Fruit fly (Drosophila melanogaster): Measurements from ENCODE around the gene sphinx2.

sphinx2 gene

DNA sequence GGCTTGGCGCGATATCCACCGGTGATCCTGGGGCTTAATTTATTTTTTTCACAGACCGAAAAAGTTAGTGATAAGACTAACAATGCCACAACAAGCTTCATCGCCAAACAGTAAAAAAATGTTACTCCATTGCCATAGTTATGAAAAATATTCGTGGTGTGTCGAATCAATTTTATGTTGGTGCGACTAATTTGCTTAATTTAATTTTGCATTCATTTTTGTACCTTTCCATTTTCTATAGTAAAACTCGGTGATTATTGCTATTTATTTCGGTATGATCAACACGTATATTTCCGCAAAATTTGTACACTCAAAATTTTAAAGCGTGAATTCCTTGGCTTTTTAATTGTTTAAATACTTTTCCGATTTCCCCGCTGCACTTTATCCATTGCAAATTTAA, at the start of gene sphinx2:
TSS of gene sphinx2 (minus strand) at position 101 of the 400 bp plus-strand sequence.
- TF ChIP-seq usp (GFP tag; optimal IDR thresholded peaks at IDR 0.05), result no peak
- TF ChIP-seq CG8478 (optimal IDR thresholded peaks at IDR 0.05), result no peak
- TF ChIP-seq Dll (optimal IDR thresholded peaks at IDR 0.05), result no peak
- TF ChIP-seq psq (optimal IDR thresholded peaks at IDR 0.05), result no peak
- TF ChIP-seq pan (optimal IDR thresholded peaks at IDR 0.05), result no peak
- no peak for TF ChIP-seq EcR (GFP tag; optimal IDR thresholded peaks at IDR 0.05)

DNA sequence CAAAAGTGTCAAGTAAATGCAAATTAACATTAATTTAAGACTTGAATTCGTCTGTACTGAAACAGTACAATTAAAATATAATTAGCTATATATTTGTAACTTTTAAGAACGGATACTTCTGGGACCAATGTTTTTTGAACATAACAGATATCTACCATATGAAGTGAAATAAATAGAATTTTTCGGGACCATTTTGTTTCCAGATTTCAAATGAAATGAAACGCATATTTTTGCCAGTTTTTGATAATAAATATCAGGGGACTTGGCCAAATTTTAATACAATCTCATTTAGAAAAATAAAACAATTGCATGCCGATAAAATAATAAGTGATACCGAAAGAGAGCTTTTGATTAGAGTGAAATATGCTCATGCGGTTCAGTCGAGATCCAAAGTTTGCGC, 45.1 kb upstream of the sphinx2 start, which contains the start of gene mthl6:
TSS of gene mthl6 (plus strand) at position 301 of the 400 bp plus-strand sequence.
- TF ChIP-seq Dll (optimal IDR thresholded peaks at IDR 0.05) (no peak), usp (GFP tag; optimal IDR thresholded peaks at IDR 0.05) (no peak), EcR (GFP tag; optimal IDR thresholded peaks at IDR 0.05) (no peak), CG8478 (optimal IDR thresholded peaks at IDR 0.05) (no peak), psq (optimal IDR thresholded peaks at IDR 0.05) (no peak), pan (optimal IDR thresholded peaks at IDR 0.05) (no peak)

DNA sequence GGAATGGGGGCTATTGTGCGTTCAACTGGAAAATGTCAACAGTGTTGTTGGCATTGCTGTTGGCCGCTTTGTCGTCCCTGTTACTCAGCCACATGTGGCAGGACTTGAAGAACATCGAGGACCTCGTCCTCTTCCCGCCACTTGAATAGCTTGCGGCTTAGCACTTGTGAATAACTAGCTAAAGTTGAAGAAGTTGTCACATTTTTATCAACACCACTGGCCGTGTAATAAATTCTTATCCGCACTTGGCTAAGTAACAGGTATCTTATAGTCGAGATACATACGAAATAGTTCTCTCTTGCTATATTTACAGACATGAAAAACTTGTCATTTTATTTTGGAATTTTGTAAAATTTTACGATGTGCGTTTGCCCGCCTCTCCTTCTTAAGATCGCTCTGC, 34.7 kb upstream of the sphinx2 start, which contains the start of gene CG43292:
TSS of gene CG43292 (plus strand) at position 301 of the 400 bp plus-strand sequence.
- no peak for TF ChIP-seq psq (optimal IDR thresholded peaks at IDR 0.05)
- no peak for TF ChIP-seq pan (optimal IDR thresholded peaks at IDR 0.05)
- no peak for TF ChIP-seq CG8478 (optimal IDR thresholded peaks at IDR 0.05)
- TF ChIP-seq usp (GFP tag; optimal IDR thresholded peaks at IDR 0.05), result no peak
- TF ChIP-seq EcR (GFP tag; optimal IDR thresholded peaks at IDR 0.05), result no peak
- no peak for TF ChIP-seq Dll (optimal IDR thresholded peaks at IDR 0.05)

DNA sequence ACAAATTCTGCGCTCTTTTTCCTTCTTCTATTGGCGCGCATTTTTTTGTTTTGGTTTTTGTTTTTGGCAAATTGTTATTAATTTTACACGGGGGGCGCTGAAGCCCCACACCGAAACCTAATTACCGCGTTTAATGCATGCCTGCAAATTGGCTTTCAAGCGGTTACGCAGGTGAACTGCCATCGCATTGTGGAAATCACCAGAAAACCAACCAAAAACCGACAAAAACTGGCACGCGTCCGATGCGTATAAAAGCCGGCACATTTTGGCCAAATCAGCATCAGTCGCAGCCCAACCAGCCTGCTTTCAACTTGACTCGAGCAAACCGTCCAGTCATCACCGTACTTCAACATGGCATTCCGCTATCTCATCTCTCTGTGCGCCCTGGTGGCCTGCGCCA, 30.7 kb upstream of the sphinx2 start, which contains the start of gene CG8541:
TSS of gene CG8541 (plus strand) at position 301 of the 400 bp plus-strand sequence.
- TF ChIP-seq EcR (GFP tag; optimal IDR thresholded peaks at IDR 0.05), result no peak
- TF ChIP-seq Dll (optimal IDR thresholded peaks at IDR 0.05), result no peak
- TF ChIP-seq pan (optimal IDR thresholded peaks at IDR 0.05), result no peak
- no peak for TF ChIP-seq usp (GFP tag; optimal IDR thresholded peaks at IDR 0.05)
- no peak for TF ChIP-seq psq (optimal IDR thresholded peaks at IDR 0.05)
- no peak for TF ChIP-seq CG8478 (optimal IDR thresholded peaks at IDR 0.05)

DNA sequence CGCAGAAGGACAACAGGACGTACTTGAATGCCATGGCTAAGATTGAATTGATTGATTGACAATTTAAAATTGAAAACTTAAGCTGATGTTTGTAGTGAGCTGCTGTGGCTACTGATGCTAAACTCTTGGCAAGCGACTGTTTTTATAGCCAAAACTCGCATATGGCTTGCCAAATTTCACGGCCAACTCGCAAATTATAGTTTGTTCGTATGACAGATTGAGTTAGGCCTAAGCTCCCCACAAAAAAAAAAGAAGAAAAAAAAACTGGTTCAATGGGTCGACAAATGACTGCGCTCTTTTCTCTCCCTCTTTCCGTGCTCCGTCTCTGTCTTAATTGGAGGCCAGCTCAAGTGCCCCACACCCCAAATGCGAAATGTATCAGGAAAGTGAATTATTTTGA, 29.7 kb upstream of the sphinx2 start, which contains the start of gene CG8543:
TSS of gene CG8543 (minus strand) at position 101 of the 400 bp plus-strand sequence.
- TF ChIP-seq CG8478 (optimal IDR thresholded peaks at IDR 0.05), result no peak
- TF ChIP-seq psq (optimal IDR thresholded peaks at IDR 0.05), result no peak
- TF ChIP-seq pan (optimal IDR thresholded peaks at IDR 0.05), result no peak
- TF ChIP-seq EcR (GFP tag; optimal IDR thresholded peaks at IDR 0.05), result no peak
- TF ChIP-seq Dll (optimal IDR thresholded peaks at IDR 0.05), result no peak
- TF ChIP-seq usp (GFP tag; optimal IDR thresholded peaks at IDR 0.05), result no peak

dm6 chr3L:7465209-7465608, 24.7 kb upstream of the sphinx2 start, which contains the start of the genes CG42660, CG42661 and Tsp66A:
Gene CG42660, plus strand, starts transcription at chr3L:7465509.
Gene CG42661, plus strand, starts transcription at chr3L:7465509.
Gene Tsp66A, plus strand, starts transcription at chr3L:7465509.
- TF ChIP-seq Dll (optimal IDR thresholded peaks at IDR 0.05) (no peak), CG8478 (optimal IDR thresholded peaks at IDR 0.05) (no peak), pan (optimal IDR thresholded peaks at IDR 0.05) (no peak), psq (optimal IDR thresholded peaks at IDR 0.05) (no peak), EcR (GFP tag; optimal IDR thresholded peaks at IDR 0.05) (no peak), usp (GFP tag; optimal IDR thresholded peaks at IDR 0.05) (no peak)

- no peak for TF ChIP-seq EcR (GFP tag; optimal IDR thresholded peaks at IDR 0.05)
- TF ChIP-seq Dll (optimal IDR thresholded peaks at IDR 0.05), result no peak
- TF ChIP-seq usp (GFP tag; optimal IDR thresholded peaks at IDR 0.05), result no peak
- TF ChIP-seq psq (optimal IDR thresholded peaks at IDR 0.05), result no peak
- no peak for TF ChIP-seq CG8478 (optimal IDR thresholded peaks at IDR 0.05)
- no peak for TF ChIP-seq pan (optimal IDR thresholded peaks at IDR 0.05)
Measured at dm6 chr3L:7455849-7456248, 15.3 kb upstream of the sphinx2 start, which contains the start of gene ppk26. Gene ppk26, plus strand, starts transcription at chr3L:7456149.

DNA sequence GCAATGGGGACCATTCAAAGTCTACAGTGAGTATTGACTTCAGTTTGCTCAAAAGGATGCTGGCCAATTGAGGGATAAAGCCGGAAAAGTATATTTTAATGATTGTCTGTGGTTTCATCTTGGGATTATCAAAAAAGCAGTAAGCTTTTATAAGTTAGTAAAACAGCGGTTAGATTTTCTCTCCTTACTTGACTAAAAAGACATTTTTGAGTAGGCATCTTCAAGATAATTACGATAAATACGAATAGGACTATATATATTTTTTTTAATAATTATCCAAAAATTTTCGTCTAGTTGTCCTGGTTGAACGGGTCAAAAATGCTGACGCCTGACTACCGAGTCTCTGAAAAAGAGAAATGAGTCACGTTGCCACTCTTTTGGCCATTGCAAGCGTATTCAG, 10.0 kb upstream of the sphinx2 start, which contains the start of gene CG33278:
TSS of gene CG33278 (plus strand) at position 301 of the 400 bp plus-strand sequence.
- no peak for TF ChIP-seq psq (optimal IDR thresholded peaks at IDR 0.05)
- TF ChIP-seq CG8478 (optimal IDR thresholded peaks at IDR 0.05), result no peak
- no peak for TF ChIP-seq Dll (optimal IDR thresholded peaks at IDR 0.05)
- no peak for TF ChIP-seq EcR (GFP tag; optimal IDR thresholded peaks at IDR 0.05)
- TF ChIP-seq pan (optimal IDR thresholded peaks at IDR 0.05), result no peak
- no peak for TF ChIP-seq usp (GFP tag; optimal IDR thresholded peaks at IDR 0.05)

- TF ChIP-seq usp (GFP tag; optimal IDR thresholded peaks at IDR 0.05) (no peak), psq (optimal IDR thresholded peaks at IDR 0.05) (no peak), pan (optimal IDR thresholded peaks at IDR 0.05) (no peak), EcR (GFP tag; optimal IDR thresholded peaks at IDR 0.05) (no peak), CG8478 (optimal IDR thresholded peaks at IDR 0.05) (no peak), Dll (optimal IDR thresholded peaks at IDR 0.05) (no peak)
Measured at dm6 chr3L:7449097-7449496, 8.6 kb upstream of the sphinx2 start.

DNA sequence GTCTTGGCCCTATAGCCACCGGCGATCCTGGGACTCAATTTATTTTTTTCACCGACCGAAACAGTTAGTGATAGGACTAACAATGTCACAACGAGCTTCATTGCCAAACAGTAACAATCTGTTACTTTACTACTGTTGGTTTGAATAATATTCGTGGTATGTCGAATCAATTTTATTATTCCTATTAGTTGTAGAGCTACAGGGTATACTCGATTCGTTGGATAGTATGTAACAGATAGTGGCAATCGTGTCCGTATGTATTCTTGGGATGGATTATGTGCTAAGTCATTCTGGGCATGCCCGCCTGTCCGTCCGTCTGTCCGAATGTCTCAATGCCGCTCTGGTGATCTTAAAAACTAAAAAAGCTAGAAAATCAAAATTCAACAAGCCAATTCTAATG, 1.2 kb downstream of the sphinx2 start, which contains the start of gene sphinx1:
TSS of gene sphinx1 (minus strand) at position 101 of the 400 bp plus-strand sequence.
- TF ChIP-seq EcR (GFP tag; optimal IDR thresholded peaks at IDR 0.05) (no peak), pan (optimal IDR thresholded peaks at IDR 0.05) (no peak)

dm6 chr3L:7437366-7437765, 3.2 kb downstream of the sphinx2 start, which contains the start of gene CG14835:
Gene CG14835, minus strand, starts transcription at chr3L:7437466.
- TF ChIP-seq pan (optimal IDR thresholded peaks at IDR 0.05), result no peak
- TF ChIP-seq usp (GFP tag; optimal IDR thresholded peaks at IDR 0.05), result no peak
- no peak for TF ChIP-seq CG8478 (optimal IDR thresholded peaks at IDR 0.05)
- TF ChIP-seq Dll (optimal IDR thresholded peaks at IDR 0.05), result no peak
- no peak for TF ChIP-seq EcR (GFP tag; optimal IDR thresholded peaks at IDR 0.05)
- TF ChIP-seq psq (optimal IDR thresholded peaks at IDR 0.05), result no peak
